Worm (Caenorhabditis elegans) whole organism, L4/young adult: Measurements from ENCODE around the gene srg-24.

ENCODE experiments used
- W03F9.2 ChIP-seq: fragments of 150-350 bp; optimal IDR thresholded peaks from 2 replicates; lab custom pipeline; 2014; ENCODE audit warnings: missing biosample characterization, missing genetic modification characterization
- dao-5 ChIP-seq: sonication (generic microtip); optimal IDR thresholded peaks from 2 replicates; lab custom pipeline; 2016; ENCODE audit warnings: missing genotype, missing genetic modification characterization, moderate library complexity, missing compliant biosample characterization

ce11 chrII:3067447-3067846 lies 33.0 kb downstream of the srg-24 start:
- TF ChIP-seq W03F9.2 (tag; lab: Kevin White, UChicago), result no peak
- no peak for TF ChIP-seq dao-5 (tag; lab: Kevin White, UChicago)
